Fruit fly (Drosophila melanogaster): ENCODE results near the gene CG17111.

Gene CG17111

dm6 chr3R:23058858-23059257, 8.2 kb downstream of the CG17111 start, which contains the start of gene Ctns:
Ctns (minus strand) TSS chr3R:23058958.
- TF ChIP-seq h (optimal IDR thresholded peaks at IDR 0.05) (no peak), Sin3A (optimal IDR thresholded peaks at IDR 0.05) (no peak), ttk (optimal IDR thresholded peaks at IDR 0.05) (no peak), psq (optimal IDR thresholded peaks at IDR 0.05) (no peak), insv (optimal IDR thresholded peaks at IDR 0.05) (no peak), Myc (optimal IDR thresholded peaks at IDR 0.05) (no peak)

- TF ChIP-seq Myc (optimal IDR thresholded peaks at IDR 0.05): no peak
- no peak for TF ChIP-seq Sin3A (optimal IDR thresholded peaks at IDR 0.05)
- no peak for TF ChIP-seq h (optimal IDR thresholded peaks at IDR 0.05)
- TF ChIP-seq insv (optimal IDR thresholded peaks at IDR 0.05): no peak
- no peak for TF ChIP-seq ttk (optimal IDR thresholded peaks at IDR 0.05)
- TF ChIP-seq psq (optimal IDR thresholded peaks at IDR 0.05): no peak
Observed at dm6 chr3R:23057390-23057789, 9.7 kb downstream of the CG17111 start.

- TF ChIP-seq insv (optimal IDR thresholded peaks at IDR 0.05) (no peak), psq (optimal IDR thresholded peaks at IDR 0.05) (no peak), Sin3A (optimal IDR thresholded peaks at IDR 0.05) (no peak), Myc (optimal IDR thresholded peaks at IDR 0.05) (no peak), h (optimal IDR thresholded peaks at IDR 0.05) (no peak), ttk (optimal IDR thresholded peaks at IDR 0.05) (no peak)
Observed at dm6 chr3R:23056753-23057152, 10.3 kb downstream of the CG17111 start.

- TF ChIP-seq psq (optimal IDR thresholded peaks at IDR 0.05) (no peak), h (optimal IDR thresholded peaks at IDR 0.05) (no peak), Myc (optimal IDR thresholded peaks at IDR 0.05) (no peak), ttk (optimal IDR thresholded peaks at IDR 0.05) (peak; percentile 100)
Observed at dm6 chr3R:23056113-23056512, 10.9 kb downstream of the CG17111 start.

dm6 chr3R:23053936-23054335, 13.1 kb downstream of the CG17111 start, which contains the start of gene p53:
p53 (minus strand) TSS chr3R:23054082.
- TF ChIP-seq h (optimal IDR thresholded peaks at IDR 0.05): no peak
- TF ChIP-seq ttk (optimal IDR thresholded peaks at IDR 0.05): no peak
- TF ChIP-seq Sin3A (optimal IDR thresholded peaks at IDR 0.05): no peak
- TF ChIP-seq insv (optimal IDR thresholded peaks at IDR 0.05): no peak
- TF ChIP-seq psq (optimal IDR thresholded peaks at IDR 0.05): no peak
- TF ChIP-seq Myc (optimal IDR thresholded peaks at IDR 0.05): no peak

- TF ChIP-seq Myc (optimal IDR thresholded peaks at IDR 0.05): no peak
- TF ChIP-seq ttk (optimal IDR thresholded peaks at IDR 0.05): no peak
- no peak for TF ChIP-seq h (optimal IDR thresholded peaks at IDR 0.05)
- TF ChIP-seq insv (optimal IDR thresholded peaks at IDR 0.05): no peak
- TF ChIP-seq psq (optimal IDR thresholded peaks at IDR 0.05): no peak
- TF ChIP-seq Sin3A (optimal IDR thresholded peaks at IDR 0.05): no peak
Observed at dm6 chr3R:23053135-23053730, 13.8 kb downstream of the CG17111 start.

- TF ChIP-seq ttk (optimal IDR thresholded peaks at IDR 0.05) (peak; percentile 97), Myc (optimal IDR thresholded peaks at IDR 0.05) (no peak), Sin3A (optimal IDR thresholded peaks at IDR 0.05) (no peak)
Observed at dm6 chr3R:23051639-23052125, 15.4 kb downstream of the CG17111 start, which contains the start of gene Gr94a. Gr94a (plus strand) TSS chr3R:23051689.

dm6 chr3R:23048690-23049118, 18.4 kb downstream of the CG17111 start:
- TF ChIP-seq Myc (optimal IDR thresholded peaks at IDR 0.05) (no peak), insv (optimal IDR thresholded peaks at IDR 0.05) (no peak), ttk (optimal IDR thresholded peaks at IDR 0.05) (no peak), Sin3A (optimal IDR thresholded peaks at IDR 0.05) (no peak), psq (optimal IDR thresholded peaks at IDR 0.05) (no peak), h (optimal IDR thresholded peaks at IDR 0.05) (no peak)

dm6 chr3R:23048089-23048689, 18.9 kb downstream of the CG17111 start, which contains the start of gene CG17121:
CG17121 (minus strand) TSS chr3R:23048214.
- TF ChIP-seq Myc (optimal IDR thresholded peaks at IDR 0.05): no peak
- TF ChIP-seq h (optimal IDR thresholded peaks at IDR 0.05): no peak
- TF ChIP-seq ttk (optimal IDR thresholded peaks at IDR 0.05): no peak
- TF ChIP-seq insv (optimal IDR thresholded peaks at IDR 0.05): no peak
- TF ChIP-seq Sin3A (optimal IDR thresholded peaks at IDR 0.05): no peak
- no peak for TF ChIP-seq psq (optimal IDR thresholded peaks at IDR 0.05)

- no peak for TF ChIP-seq ttk (optimal IDR thresholded peaks at IDR 0.05)
- TF ChIP-seq Myc (optimal IDR thresholded peaks at IDR 0.05): no peak
- no peak for TF ChIP-seq psq (optimal IDR thresholded peaks at IDR 0.05)
- no peak for TF ChIP-seq h (optimal IDR thresholded peaks at IDR 0.05)
- no peak for TF ChIP-seq Sin3A (optimal IDR thresholded peaks at IDR 0.05)
- no peak for TF ChIP-seq insv (optimal IDR thresholded peaks at IDR 0.05)
Observed at dm6 chr3R:23046529-23046943, 20.5 kb downstream of the CG17111 start.

- TF ChIP-seq ttk (optimal IDR thresholded peaks at IDR 0.05): no peak
- TF ChIP-seq psq (optimal IDR thresholded peaks at IDR 0.05): no peak
- TF ChIP-seq Myc (optimal IDR thresholded peaks at IDR 0.05): no peak
- no peak for TF ChIP-seq h (optimal IDR thresholded peaks at IDR 0.05)
- no peak for TF ChIP-seq Sin3A (optimal IDR thresholded peaks at IDR 0.05)
- no peak for TF ChIP-seq insv (optimal IDR thresholded peaks at IDR 0.05)
Observed at dm6 chr3R:23043690-23044089, 23.4 kb downstream of the CG17111 start, which contains the start of gene CG13837. CG13837 (plus strand) TSS chr3R:23043990.

dm6 chr3R:23042746-23043265, 24.3 kb downstream of the CG17111 start:
- no peak for TF ChIP-seq Myc (optimal IDR thresholded peaks at IDR 0.05)
- no peak for TF ChIP-seq h (optimal IDR thresholded peaks at IDR 0.05)
- no peak for TF ChIP-seq Sin3A (optimal IDR thresholded peaks at IDR 0.05)
- no peak for TF ChIP-seq psq (optimal IDR thresholded peaks at IDR 0.05)
- TF ChIP-seq ttk (optimal IDR thresholded peaks at IDR 0.05): no peak
- TF ChIP-seq insv (optimal IDR thresholded peaks at IDR 0.05): no peak
